Worm (Caenorhabditis elegans): ENCODE data around the gene srg-62.

srg-62 gene

DNA sequence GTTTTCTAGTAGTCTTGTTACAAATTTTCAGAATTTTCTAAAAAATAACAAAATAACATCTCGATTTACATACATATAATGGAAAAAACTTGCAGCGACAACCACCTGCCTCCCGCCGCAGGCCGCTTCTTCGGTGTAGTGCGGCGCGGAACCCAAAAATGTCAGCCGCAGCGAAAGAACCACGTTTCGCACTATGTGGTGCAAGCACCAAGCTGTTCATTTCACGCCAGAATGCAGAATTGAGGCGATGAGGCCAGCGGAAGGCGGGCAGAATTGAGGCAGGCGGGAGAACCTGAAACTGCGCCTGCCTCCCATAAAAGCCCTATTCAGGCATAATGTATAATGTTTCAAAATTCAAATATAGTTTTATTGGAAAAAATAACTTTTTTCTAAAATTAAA, 19.3 kb upstream of the srg-62 start:
- TF ChIP-seq lir-3 (tag; optimal IDR thresholded peaks at IDR 0.05; ENCODE audit: poor library complexity) (no peak), elt-3 (tag; optimal IDR thresholded peaks at IDR 0.05) (no peak), hlh-17 (GFP tag; optimal IDR thresholded peaks at IDR 0.05; ENCODE audit: borderline replicate concordance) (no peak), elt-2 (tag; optimal IDR thresholded peaks at IDR 0.05) (no peak), lin-13 (GFP tag; optimal IDR thresholded peaks at IDR 0.05) (no peak), unc-30 (tag; optimal IDR thresholded peaks at IDR 0.05) (no peak), lin-39 (tag; optimal IDR thresholded peaks at IDR 0.05) (no peak), ztf-4 (tag; optimal IDR thresholded peaks at IDR 0.05) (no peak)

- TF ChIP-seq nhr-85 (tag) (no peak), lsy-2 (tag; optimal IDR thresholded peaks at IDR 0.05) (no peak), mab-9 (GFP tag; IDR thresholded peaks at IDR 0.05) (no peak), sup-37 (GFP tag; optimal IDR thresholded peaks at IDR 0.05) (no peak), dpl-1 (GFP tag; optimal IDR thresholded peaks at IDR 0.05) (no peak), nhr-84 (tag; optimal IDR thresholded peaks at IDR 0.05) (no peak), nhr-47 (tag; optimal IDR thresholded peaks at IDR 0.05) (no peak), grh-1 (GFP tag; IDR thresholded peaks at IDR 0.05) (no peak), mep-1 (tag; optimal IDR thresholded peaks at IDR 0.05) (no peak), snpc-4 (tag; optimal IDR thresholded peaks at IDR 0.05) (no peak), nhr-90 (tag; optimal IDR thresholded peaks at IDR 0.05; ENCODE audit: poor library complexity) (no peak), efl-1 (optimal IDR thresholded peaks at IDR 0.05) (no peak), efl-1 (GFP tag; optimal IDR thresholded peaks at IDR 0.05 in 1 of 2) (no peak), nhr-76 (tag; optimal IDR thresholded peaks at IDR 0.05) (no peak), lin-13 (GFP tag; optimal IDR thresholded peaks at IDR 0.05) (no peak), zag-1 (tag; optimal IDR thresholded peaks at IDR 0.05) (no peak), aha-1 (tag; optimal IDR thresholded peaks at IDR 0.05) (no peak), ama-1 (optimal IDR thresholded peaks at IDR 0.05) (no peak), hpl-2 (GFP tag; optimal IDR thresholded peaks at IDR 0.05) (no peak), unc-130 (tag; optimal IDR thresholded peaks at IDR 0.05) (no peak)
These were observed 17.3 kb upstream of the srg-62 start, which contains the start of gene srg-58 for ce11 chrV:2759456-2759855. TSS of gene srg-58 (minus strand) at chrV:2759556.

- no peak for TF ChIP-seq xbp-1 (tag; optimal IDR thresholded peaks at IDR 0.05)
- TF ChIP-seq pag-3 (tag; optimal IDR thresholded peaks at IDR 0.05; ENCODE audit: borderline replicate concordance, insufficient read depth): no peak
- no peak for TF ChIP-seq ceh-63 (GFP tag; optimal IDR thresholded peaks at IDR 0.05)
- no peak for TF ChIP-seq nhr-76 (tag; optimal IDR thresholded peaks at IDR 0.05)
- no peak for TF ChIP-seq lin-39 (tag; optimal IDR thresholded peaks at IDR 0.05)
- TF ChIP-seq C16A3.4 (tag; optimal IDR thresholded peaks at IDR 0.05): no peak
- no peak for TF ChIP-seq nhr-90 (tag; optimal IDR thresholded peaks at IDR 0.05; ENCODE audit: poor library complexity)
- no peak for TF ChIP-seq lin-13 (GFP tag; optimal IDR thresholded peaks at IDR 0.05)
- no peak for TF ChIP-seq ceh-8 (GFP tag; optimal IDR thresholded peaks at IDR 0.05)
- no peak for TF ChIP-seq tbx-2 (tag; optimal IDR thresholded peaks at IDR 0.05)
- no peak for TF ChIP-seq unc-30 (tag; optimal IDR thresholded peaks at IDR 0.05)
- TF ChIP-seq nhr-77 (tag; optimal IDR thresholded peaks at IDR 0.05): no peak
These were observed 16.2 kb upstream of the srg-62 start for ce11 chrV:2758437-2758836.

DNA sequence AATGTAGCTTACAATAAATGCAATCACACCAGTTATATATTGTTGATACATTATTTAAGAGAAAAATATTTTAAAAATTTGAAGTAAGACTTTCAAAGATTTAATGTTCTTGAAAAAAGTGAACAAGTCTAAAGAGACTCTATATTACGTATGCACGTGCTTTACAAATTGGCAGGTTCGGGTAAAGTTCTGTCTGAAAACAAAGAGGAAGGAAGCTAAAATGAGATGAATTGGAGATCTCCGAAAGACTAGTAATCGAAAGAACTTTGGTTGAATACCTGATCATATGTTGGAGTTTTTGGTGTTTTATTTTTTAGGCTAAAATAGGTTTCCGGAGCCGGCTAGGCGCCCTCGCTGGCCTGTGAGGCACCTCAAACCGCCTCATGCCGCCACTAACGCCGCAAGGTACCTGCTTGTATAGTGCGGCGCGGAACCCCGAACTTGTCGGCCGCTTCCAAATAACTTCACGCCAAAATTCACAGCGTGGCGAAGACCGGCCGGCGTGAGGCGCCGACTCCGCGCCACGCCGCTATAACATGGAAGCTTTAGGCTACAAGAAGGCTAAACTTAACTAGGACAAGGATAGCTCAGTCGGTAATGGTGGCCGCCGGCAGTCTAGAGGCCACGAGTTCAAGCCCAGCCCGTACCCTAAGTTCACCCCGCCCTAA, 15.2 kb upstream of the srg-62 start, which contains the start of gene srx-28:
Gene srx-28, minus strand, starts transcription at position 51 of the 668 bp plus-strand sequence.
- TF ChIP-seq nhr-237 (tag; optimal IDR thresholded peaks at IDR 0.05) (no peak), snpc-4 (tag; optimal IDR thresholded peaks at IDR 0.05) (peak; percentile 8)

- TF ChIP-seq zag-1 (tag; optimal IDR thresholded peaks at IDR 0.05) (no peak), irx-1 (tag; optimal IDR thresholded peaks at IDR 0.05) (no peak), nhr-76 (tag; optimal IDR thresholded peaks at IDR 0.05) (no peak), mab-9 (GFP tag; IDR thresholded peaks at IDR 0.05) (no peak), dpl-1 (GFP tag; optimal IDR thresholded peaks at IDR 0.05) (no peak), C04F5.9 (tag; optimal IDR thresholded peaks at IDR 0.05) (no peak), sptf-1 (tag; optimal IDR thresholded peaks at IDR 0.05) (no peak), nhr-19 (GFP tag; conservative IDR thresholded peaks at IDR 0.05) (no peak), tbx-2 (tag; optimal IDR thresholded peaks at IDR 0.05) (no peak), ama-1 (optimal IDR thresholded peaks at IDR 0.05) (no peak), snu-23 (GFP tag; optimal IDR thresholded peaks at IDR 0.05) (no peak)
These were observed 10.8 kb upstream of the srg-62 start, which contains the start of gene srx-26 for ce11 chrV:2753007-2753406. TSS of gene srx-26 (minus strand) at chrV:2753107.
